Worm (Caenorhabditis elegans) whole organism, young adult: Measurements from ENCODE around the gene K08D12.8.

Experiments
- B0035.1 ChIP-seq: sonication (generic microtip); optimal IDR thresholded peaks from 2 replicates; lab custom pipeline; 2016; ENCODE audit warnings: missing genetic modification characterization, mild to moderate bottlenecking, missing compliant biosample characterization, missing genotype, missing genetic modification reagents
- B0336.3 ChIP-seq: fragments of 200-800 bp; sonication (Bioruptor generic); IDR thresholded peaks from 2 replicates; pipeline ENCODE4 v1.3.6; 2022; ENCODE audit warnings: missing genetic modification characterization, missing compliant biosample characterization
- D2030.7 ChIP-seq: fragments of 200-800 bp; sonication (Bioruptor generic); IDR thresholded peaks from 2 replicates; pipeline ENCODE4 v1.3.6; 2022; ENCODE audit warnings: missing genetic modification reagents, missing genetic modification characterization, missing compliant biosample characterization
- F22D6.2 ChIP-seq: sonication (generic microtip); optimal IDR thresholded peaks from 2 replicates; lab custom pipeline; 2016; ENCODE audit warnings: mild to moderate bottlenecking, missing genetic modification characterization, missing compliant biosample characterization
- F33H1.4 ChIP-seq: fragments of 200-800 bp; sonication (Bioruptor generic); IDR thresholded peaks from 2 replicates; pipeline ENCODE4 v1.3.6; 2022; ENCODE audit warnings: missing genetic modification reagents, missing genetic modification characterization, missing compliant biosample characterization
- F52B5.7 ChIP-seq: sonication (generic microtip); optimal IDR thresholded peaks from 2 replicates; lab custom pipeline; 2016; ENCODE audit warnings: mild to moderate bottlenecking, missing genetic modification characterization, missing compliant biosample characterization
- Y53G8AR.9 ChIP-seq: fragments of 200-800 bp; sonication (Bioruptor generic); conservative IDR thresholded peaks from 2 replicates; pipeline ENCODE4 v1.3.6; 2022; ENCODE audit warnings: missing genetic modification reagents, missing genetic modification characterization, missing compliant biosample characterization
- Y67H2A.10 ChIP-seq: fragments of 200-800 bp; sonication (Bioruptor generic); conservative IDR thresholded peaks from 2 replicates; pipeline ENCODE4 v1.3.6; 2022; ENCODE audit warnings: missing genetic modification reagents, missing genetic modification characterization, missing compliant biosample characterization
- Y79H2A.3 ChIP-seq: fragments of 200-800 bp; sonication (Bioruptor generic); conservative IDR thresholded peaks from 2 replicates; pipeline ENCODE4 v1.3.6; 2022; ENCODE audit warnings: missing genetic modification reagents, missing genetic modification characterization, missing compliant biosample characterization
- Y95B8A.8 ChIP-seq: fragments of 200-800 bp; sonication (Bioruptor generic); IDR thresholded peaks from 2 replicates; pipeline ENCODE4 v1.3.6; 2022; ENCODE audit warnings: missing genetic modification reagents, missing genetic modification characterization, missing compliant biosample characterization
- ZK185.1 ChIP-seq: sonication (generic microtip); optimal IDR thresholded peaks from 2 replicates; lab custom pipeline; 2016; ENCODE audit warnings: mild to moderate bottlenecking, missing genetic modification characterization, missing compliant biosample characterization; ENCODE audit not compliant: poor library complexity, severe bottlenecking
- attf-5 ChIP-seq: fragments of 200-800 bp; sonication (Bioruptor generic); optimal IDR thresholded peaks from 2 replicates; lab custom pipeline; 2018; ENCODE audit warnings: mild to moderate bottlenecking, missing genetic modification characterization, missing compliant biosample characterization
- attf-6 ChIP-seq: fragments of 200-800 bp; sonication (Bioruptor generic); IDR thresholded peaks from 2 replicates; pipeline ENCODE4 v1.3.6; 2022; ENCODE audit warnings: missing genetic modification reagents, missing genetic modification characterization, missing compliant biosample characterization
- cebp-1 ChIP-seq, 2 experiments: fragments of 200-800 bp in 1 of 2; sonication (Bioruptor generic) in 1 of 2; sonication (generic microtip) in 1 of 2; IDR thresholded peaks in 1 of 2; optimal IDR thresholded peaks in 1 of 2; 2 replicates each; pipeline versions ENCODE4 v1.3.6 to Lab custom; 2017 to 2022; ENCODE audit warnings: missing compliant biosample characterization in 2 of 2, missing genetic modification characterization in 2 of 2, mild to moderate bottlenecking in 1 of 2, missing genetic modification reagents in 1 of 2, moderate library complexity in 1 of 2
- ceh-100 ChIP-seq: fragments of 200-800 bp; sonication (Bioruptor generic); IDR thresholded peaks from 2 replicates; pipeline ENCODE4 v1.3.6; 2022; ENCODE audit warnings: missing genetic modification reagents, missing genetic modification characterization, missing compliant biosample characterization
- ceh-27 ChIP-seq: fragments of 200-800 bp; sonication (Bioruptor generic); optimal IDR thresholded peaks from 2 replicates; lab custom pipeline; 2018; ENCODE audit warnings: mild to moderate bottlenecking, missing genetic modification characterization, moderate library complexity, missing compliant biosample characterization
- chd-7 ChIP-seq: sonication (generic microtip); optimal IDR thresholded peaks from 2 replicates; lab custom pipeline; 2016; ENCODE audit warnings: mild to moderate bottlenecking, missing genetic modification characterization, moderate library complexity, missing compliant biosample characterization
- die-1 ChIP-seq: sonication (generic microtip); optimal IDR thresholded peaks from 2 replicates; lab custom pipeline; 2016; ENCODE audit warnings: missing genotype, mild to moderate bottlenecking, missing genetic modification characterization, missing compliant biosample characterization
- dox-1 ChIP-seq: fragments of 200-800 bp; sonication (Bioruptor generic); IDR thresholded peaks from 2 replicates; pipeline ENCODE4 v1.3.6; 2022; ENCODE audit warnings: missing genetic modification reagents, missing genetic modification characterization, missing compliant biosample characterization
- dpff-1 ChIP-seq: sonication (generic microtip); optimal IDR thresholded peaks from 2 replicates; lab custom pipeline; 2017; ENCODE audit warnings: mild to moderate bottlenecking, missing genetic modification characterization, missing compliant biosample characterization
- dpl-1 ChIP-seq: fragments of 150-350 bp; optimal IDR thresholded peaks from 2 replicates; lab custom pipeline; 2014; ENCODE audit warnings: missing biosample characterization, missing genetic modification reagents, missing genetic modification characterization
- efl-1 ChIP-seq: fragments of 150-350 bp; optimal IDR thresholded peaks from 2 replicates; lab custom pipeline; 2014; ENCODE audit warnings: missing biosample characterization, missing genetic modification reagents, missing genetic modification characterization
- ekl-4 ChIP-seq: fragments of 200-800 bp; sonication (Bioruptor generic); IDR thresholded peaks from 2 replicates; pipeline ENCODE4 v1.3.6; 2022; ENCODE audit warnings: missing genetic modification reagents, missing genetic modification characterization, missing compliant biosample characterization
- ets-4 ChIP-seq: fragments of 200-800 bp; sonication (Bioruptor generic); optimal IDR thresholded peaks from 2 replicates; lab custom pipeline; 2018; ENCODE audit warnings: mild to moderate bottlenecking, missing genetic modification characterization, missing compliant biosample characterization
- hmg-1.2 ChIP-seq: fragments of 200-800 bp; sonication (Bioruptor generic); IDR thresholded peaks from 2 replicates; pipeline ENCODE4 v1.3.6; 2022; ENCODE audit warnings: missing genetic modification reagents, missing genetic modification characterization, missing compliant biosample characterization
- lin-35 ChIP-seq, 3 experiments: fragments of 150-350 bp in 2 of 3; sonication (generic microtip) in 1 of 3; optimal IDR thresholded peaks; 2 replicates each; lab custom pipeline; 2014 to 2018; ENCODE audit warnings: missing biosample characterization in 3 of 3, missing genetic modification characterization in 3 of 3, missing genetic modification reagents in 3 of 3
- lin-40 ChIP-seq: sonication (generic microtip); optimal IDR thresholded peaks from 2 replicates; lab custom pipeline; 2016; ENCODE audit warnings: missing genetic modification characterization, mild to moderate bottlenecking, missing compliant biosample characterization, missing genotype, missing genetic modification reagents
- lsl-1 ChIP-seq: fragments of 200-800 bp; sonication (Bioruptor generic); optimal IDR thresholded peaks from 2 replicates; lab custom pipeline; 2018; ENCODE audit warnings: mild to moderate bottlenecking, missing genetic modification characterization, moderate library complexity, missing compliant biosample characterization
- madf-3 ChIP-seq: fragments of 200-800 bp; sonication (Bioruptor generic); IDR thresholded peaks from 2 replicates; pipeline ENCODE4 v1.3.6; 2022; ENCODE audit warnings: missing genetic modification reagents, missing genetic modification characterization, missing compliant biosample characterization
- madf-8 ChIP-seq: fragments of 200-800 bp; sonication (Bioruptor generic); conservative IDR thresholded peaks from 2 replicates; pipeline ENCODE4 v1.3.6; 2022; ENCODE audit warnings: missing genetic modification reagents, missing genetic modification characterization, missing compliant biosample characterization
- mcd-1 ChIP-seq: fragments of 200-800 bp; sonication (Bioruptor generic); IDR thresholded peaks from 2 replicates; pipeline ENCODE4 v1.3.6; 2022; ENCODE audit warnings: missing genetic modification reagents, missing genetic modification characterization, missing compliant biosample characterization
- pbrm-1 ChIP-seq: fragments of 200-800 bp; sonication (Bioruptor generic); IDR thresholded peaks from 2 replicates; pipeline ENCODE4 v1.3.6; 2022; ENCODE audit warnings: missing genetic modification reagents, missing genetic modification characterization, missing compliant biosample characterization
- rec-8 ChIP-seq, 2 experiments: sonication (generic microtip); optimal IDR thresholded peaks; 2 replicates each; lab custom pipeline; 2016; ENCODE audit warnings: mild to moderate bottlenecking in 2 of 2, missing genetic modification characterization in 2 of 2, missing genetic modification reagents in 2 of 2, missing genotype in 2 of 2, missing biosample characterization in 1 of 2, missing compliant biosample characterization in 1 of 2, moderate library complexity in 1 of 2
- snpc-1.3 ChIP-seq: sonication (generic microtip); optimal IDR thresholded peaks from 2 replicates; lab custom pipeline; 2017; ENCODE audit warnings: missing genetic modification characterization, mild to moderate bottlenecking, missing compliant biosample characterization, antibody characterized with exemption, moderate library complexity, missing genotype, missing genetic modification reagents; ENCODE audit not compliant: insufficient read depth
- snpc-3.4 ChIP-seq: sonication (generic microtip); optimal IDR thresholded peaks from 2 replicates; lab custom pipeline; 2017; ENCODE audit warnings: missing genetic modification characterization, mild to moderate bottlenecking, missing compliant biosample characterization, antibody characterized with exemption, moderate library complexity, missing genotype, missing genetic modification reagents
- snpc-4 ChIP-seq, 5 experiments: fragments of 150-350 bp in 1 of 5; sonication (generic microtip) in 4 of 5; optimal IDR thresholded peaks; 2 replicates each; lab custom pipeline; 2014 to 2018; ENCODE audit warnings: missing genetic modification characterization in 5 of 5, missing biosample characterization in 3 of 5, antibody characterized with exemption in 2 of 5, mild to moderate bottlenecking in 2 of 5, missing compliant biosample characterization in 2 of 5, missing genotype in 2 of 5, moderate library complexity in 2 of 5, missing genetic modification reagents in 1 of 5
- sptf-2 ChIP-seq: fragments of 200-800 bp; sonication (Bioruptor generic); optimal IDR thresholded peaks from 2 replicates; lab custom pipeline; 2018; ENCODE audit warnings: mild to moderate bottlenecking, missing genetic modification characterization, missing compliant biosample characterization
- tbp1 ChIP-seq: fragments of 200-800 bp; sonication (Bioruptor generic); optimal IDR thresholded peaks from 2 replicates; lab custom pipeline; 2018; ENCODE audit warnings: mild to moderate bottlenecking, missing genetic modification characterization, missing compliant biosample characterization
- tlf-1 ChIP-seq: fragments of 200-800 bp; sonication (Bioruptor generic); optimal IDR thresholded peaks from 2 replicates; lab custom pipeline; 2018; ENCODE audit warnings: mild to moderate bottlenecking, missing genetic modification characterization, missing compliant biosample characterization
- unc-130 ChIP-seq: sonication (generic microtip); optimal IDR thresholded peaks from 2 replicates; lab custom pipeline; 2016; ENCODE audit warnings: missing genetic modification reagents, missing genetic modification characterization, missing compliant biosample characterization
- xnd-1 ChIP-seq: sonication (generic microtip); optimal IDR thresholded peaks from 2 replicates; lab custom pipeline; 2016; ENCODE audit warnings: missing genotype, missing genetic modification reagents, missing genetic modification characterization, missing compliant biosample characterization
- ztf-28 ChIP-seq: fragments of 200-800 bp; sonication (Bioruptor generic); IDR thresholded peaks from 2 replicates; pipeline ENCODE4 v1.3.6; 2022; ENCODE audit warnings: missing genetic modification reagents, missing genetic modification characterization, missing compliant biosample characterization
- ztf-6 ChIP-seq: fragments of 200-800 bp; sonication (Bioruptor generic); IDR thresholded peaks from 2 replicates; pipeline ENCODE4 v1.3.6; 2022; ENCODE audit warnings: missing genetic modification reagents, missing genetic modification characterization, missing compliant biosample characterization

Gene K08D12.8

DNA sequence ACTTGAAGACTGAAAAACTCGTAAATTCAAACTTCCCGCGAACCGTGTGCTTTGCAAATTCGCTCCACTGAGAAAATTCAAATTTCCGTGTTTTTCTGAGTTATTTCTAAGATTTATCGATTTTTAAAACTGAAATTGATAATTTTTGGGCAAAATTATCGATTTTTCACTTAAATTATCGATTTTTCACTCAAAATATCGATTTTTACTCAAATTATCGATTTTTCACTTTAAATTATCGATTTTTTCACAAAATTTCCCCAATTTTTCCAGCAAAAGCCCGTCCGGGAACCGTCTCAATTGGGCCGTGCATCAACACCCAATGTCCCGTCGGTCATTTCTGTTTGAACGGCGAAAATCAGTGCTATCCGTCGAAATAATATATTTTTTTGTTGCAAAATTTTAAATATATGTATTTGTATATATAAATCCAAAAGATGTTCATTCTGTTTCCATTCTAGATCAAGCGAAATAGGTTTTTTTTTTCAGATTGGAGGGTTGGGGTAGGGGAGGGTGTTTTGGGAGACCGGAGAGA is 1.6 kb downstream of the K08D12.8 start (continued):
- peak; percentile 9 for TF ChIP-seq F52B5.7 (tag; lab: Kevin White, UChicago)
- no peak for TF ChIP-seq D2030.7 (GFP tag; lab: Robert Waterston, UW)
- no peak for TF ChIP-seq dox-1 (GFP tag; lab: Robert Waterston, UW)
- TF ChIP-seq madf-8 (GFP tag; lab: Robert Waterston, UW): no peak
- no peak for TF ChIP-seq ztf-6 (GFP tag; lab: Robert Waterston, UW)
- TF ChIP-seq B0336.3 (GFP tag; lab: Robert Waterston, UW): peak; percentile 79
- no peak for TF ChIP-seq die-1 (tag; lab: Kevin White, UChicago)
- TF ChIP-seq efl-1 (GFP tag; lab: Kevin White, UChicago): peak; percentile 25
- no peak for TF ChIP-seq hmg-1.2 (GFP tag; lab: Robert Waterston, UW)
- TF ChIP-seq madf-3: no peak
- TF ChIP-seq cebp-1 (GFP tag; IDR thresholded peaks at IDR 0.05; lab: Robert Waterston, UW): no peak
- TF ChIP-seq cebp-1 (tag; optimal IDR thresholded peaks at IDR 0.05; lab: Kevin White, UChicago): peak; percentile 29
- TF ChIP-seq Y79H2A.3 (GFP tag; lab: Robert Waterston, UW): 0 out of 2 replicates have a peak, but pooled peaks have one; percentile 37
- no peak for TF ChIP-seq ZK185.1 (tag; lab: Kevin White, UChicago)
- 0 out of 2 replicates have a peak, but pooled peaks have one; percentile 7 for TF ChIP-seq F33H1.4 (GFP tag; lab: Robert Waterston, UW)

DNA sequence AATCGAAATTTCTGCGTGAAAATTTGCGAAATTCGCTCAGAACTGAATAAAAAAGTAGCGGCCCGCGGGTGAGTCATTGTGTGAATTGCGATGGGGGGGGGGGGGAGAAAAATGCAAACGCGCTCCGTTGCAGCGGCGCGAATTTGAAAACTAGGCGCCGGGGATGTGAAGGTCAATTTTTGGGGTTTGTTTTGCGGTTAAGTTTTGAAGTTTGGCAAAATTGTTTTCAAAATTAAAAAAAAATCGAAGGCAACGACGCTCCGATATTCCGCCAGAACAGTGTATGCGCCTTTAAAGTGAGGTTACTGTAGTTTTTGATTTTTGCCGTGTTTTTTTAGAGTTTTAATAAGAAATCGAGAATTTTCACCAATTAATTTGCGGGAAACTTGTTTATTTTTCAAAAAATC is 12.3 kb downstream of the K08D12.8 start:
- TF ChIP-seq lin-40 (tag; lab: Kevin White, UChicago): peak; percentile 42
- TF ChIP-seq Y95B8A.8: peak; percentile 72; the same call in 1 of the 2 replicates
- TF ChIP-seq attf-5: peak; percentile 40
- TF ChIP-seq B0035.1: no peak
- peak; percentile 95 for TF ChIP-seq mcd-1 (GFP tag; lab: Robert Waterston, UW)
- TF ChIP-seq rec-8 (tag; optimal IDR thresholded peaks at IDR 0.05; lab: Kevin White, UChicago): no peak
- peak; percentile 43; the same call in 1 of the 2 replicates for TF ChIP-seq pbrm-1 (GFP tag; lab: Robert Waterston, UW)
- TF ChIP-seq attf-6: no peak
- no peak; the same call in none of the 2 replicates for TF ChIP-seq dox-1 (GFP tag; lab: Robert Waterston, UW)
- no peak for TF ChIP-seq sptf-2 (GFP tag; lab: Kevin White, UChicago)
- peak; percentile 46 for TF ChIP-seq snpc-1.3 (tag; lab: Kevin White, UChicago)
- no peak for TF ChIP-seq Y67H2A.10 (GFP tag; lab: Robert Waterston, UW)
- no peak for TF ChIP-seq ets-4
- TF ChIP-seq unc-130 (GFP tag; lab: Kevin White, UChicago): peak; percentile 38
- peak; percentile 6 for TF ChIP-seq ceh-27
- TF ChIP-seq F22D6.2 (tag; lab: Kevin White, UChicago): no peak
- peak; percentile 80 for TF ChIP-seq ceh-100 (GFP tag; lab: Robert Waterston, UW)
- no peak for TF ChIP-seq dpff-1 (tag; lab: Kevin White, UChicago)
- peak; percentile 30 for TF ChIP-seq tbp1 (GFP tag; lab: Kevin White, UChicago)
- TF ChIP-seq F33H1.4 (GFP tag; lab: Robert Waterston, UW): peak; percentile 85
- TF ChIP-seq snpc-3.4 (tag; lab: Kevin White, UChicago): peak; percentile 25
- peak; percentile 95 for TF ChIP-seq lsl-1 (GFP tag; lab: Kevin White, UChicago)
- TF ChIP-seq xnd-1 (tag; lab: Kevin White, UChicago): peak; percentile 94
- TF ChIP-seq chd-7: no peak
- peak; percentile 81 for TF ChIP-seq D2030.7 (GFP tag; lab: Robert Waterston, UW)
- TF ChIP-seq ztf-28 (GFP tag; lab: Robert Waterston, UW): no peak
- TF ChIP-seq Y79H2A.3 (GFP tag; lab: Robert Waterston, UW): no peak
- peak; percentile 77 for TF ChIP-seq tlf-1 (GFP tag; lab: Kevin White, UChicago)
- TF ChIP-seq dpl-1 (GFP tag; lab: Kevin White, UChicago): peak; percentile 69
- TF ChIP-seq Y53G8AR.9 (GFP tag; lab: Robert Waterston, UW): peak; percentile 64; the same call in 1 of the 2 replicates
- TF ChIP-seq snpc-4 (GFP tag; optimal IDR thresholded peaks at IDR 0.05; lab: Kevin White, UChicago): no peak
- peak in 2 of 4 experiments; percentile 13 to 52 for TF ChIP-seq snpc-4 (tag; optimal IDR thresholded peaks at IDR 0.05; lab: Kevin White, UChicago)
- TF ChIP-seq lin-35 (GFP tag; optimal IDR thresholded peaks at IDR 0.05; lab: Kevin White, UChicago): peak in 1 of 3 experiments; percentile 61
- TF ChIP-seq ekl-4 (GFP tag; lab: Robert Waterston, UW): peak; percentile 72
